Worm (Caenorhabditis elegans) whole organism, L1 larva: ENCODE measurements around the gene sri-57.
"Not testable (repeated sequence)": the region's sequence is repeated elsewhere in the genome, so short reads cannot be mapped to it uniquely, and the experiment has no call there.

ENCODE experiments used
- C04F5.9 ChIP-seq: sonication (generic microtip); optimal IDR thresholded peaks from 2 replicates; lab custom pipeline; 2016; ENCODE audit warnings: missing genetic modification characterization, missing compliant biosample characterization
- C16A3.4 ChIP-seq: fragments of 150-350 bp; optimal IDR thresholded peaks from 2 replicates; lab custom pipeline; 2014; ENCODE audit warnings: missing biosample characterization, missing genetic modification characterization
- Y116A8C.19 ChIP-seq: sonication (generic microtip); optimal IDR thresholded peaks from 2 replicates; lab custom pipeline; 2016; ENCODE audit warnings: missing compliant biosample characterization, missing genetic modification characterization, borderline replicate concordance
- alr-1 ChIP-seq: fragments of 200-800 bp; sonication (Bioruptor generic); optimal IDR thresholded peaks from 2 replicates; lab custom pipeline; 2018; ENCODE audit warnings: borderline replicate concordance, mild to moderate bottlenecking, missing genetic modification characterization, missing compliant biosample characterization
- aly-2 ChIP-seq: fragments of 150-350 bp; optimal IDR thresholded peaks from 2 replicates; lab custom pipeline; 2014; ENCODE audit warnings: missing biosample characterization, missing genetic modification characterization
- ceh-63 ChIP-seq: fragments of 200-800 bp; sonication (Bioruptor generic); optimal IDR thresholded peaks from 2 replicates; lab custom pipeline; 2018; ENCODE audit warnings: mild to moderate bottlenecking, missing genetic modification characterization, missing compliant biosample characterization
- ceh-88 ChIP-seq: fragments of 200-800 bp; sonication (Bioruptor generic); IDR thresholded peaks from 2 replicates; pipeline ENCODE4 v1.3.6; 2022; ENCODE audit warnings: missing genetic modification characterization, missing compliant biosample characterization
- ceh-90 ChIP-seq: sonication (generic microtip); optimal IDR thresholded peaks from 2 replicates; lab custom pipeline; 2016; ENCODE audit warnings: missing genetic modification characterization, missing compliant biosample characterization
- egl-13 ChIP-seq: sonication (generic microtip); optimal IDR thresholded peaks from 2 replicates; lab custom pipeline; 2016; ENCODE audit warnings: missing genotype, missing genetic modification reagents, missing genetic modification characterization, missing compliant biosample characterization
- ets-5 ChIP-seq: fragments of 200-800 bp; sonication (Bioruptor generic); IDR thresholded peaks from 2 replicates; pipeline ENCODE4 v1.3.6; 2022; ENCODE audit warnings: missing genetic modification characterization, missing compliant biosample characterization
- fkh-4 ChIP-seq: sonication (generic microtip); optimal IDR thresholded peaks from 2 replicates; lab custom pipeline; 2016; ENCODE audit warnings: missing compliant biosample characterization, missing genetic modification characterization, borderline replicate concordance
- grh-1 ChIP-seq: fragments of 200-800 bp; sonication (Bioruptor generic); IDR thresholded peaks from 2 replicates; pipeline ENCODE4 v1.3.6; 2022; ENCODE audit warnings: missing genetic modification reagents, missing genetic modification characterization, missing compliant biosample characterization
- hlh-17 ChIP-seq: fragments of 200-800 bp; sonication (Bioruptor generic); optimal IDR thresholded peaks from 2 replicates; lab custom pipeline; 2018; ENCODE audit warnings: missing genetic modification characterization, mild to moderate bottlenecking, missing compliant biosample characterization, moderate library complexity, borderline replicate concordance
- hlh-4 ChIP-seq: sonication (generic microtip); optimal IDR thresholded peaks from 2 replicates; lab custom pipeline; 2016; ENCODE audit warnings: mild to moderate bottlenecking, missing genetic modification characterization, missing compliant biosample characterization
- hpl-2 ChIP-seq: fragments of 150-350 bp; optimal IDR thresholded peaks from 2 replicates; lab custom pipeline; 2014; ENCODE audit warnings: missing biosample characterization, missing genetic modification reagents, missing genetic modification characterization
- isw-1 ChIP-seq: fragments of 200-800 bp; sonication (Bioruptor generic); IDR thresholded peaks from 2 replicates; pipeline ENCODE4 v1.3.6; 2022; ENCODE audit warnings: missing genetic modification characterization, missing compliant biosample characterization
- jun-1 ChIP-seq: fragments of 150-350 bp; optimal IDR thresholded peaks from 2 replicates; lab custom pipeline; 2014; ENCODE audit warnings: missing biosample characterization, missing genetic modification reagents, missing genetic modification characterization
- lin-13 ChIP-seq: fragments of 150-350 bp; optimal IDR thresholded peaks from 2 replicates; lab custom pipeline; 2014; ENCODE audit warnings: missing biosample characterization, missing genetic modification reagents, missing genetic modification characterization
- lin-15B ChIP-seq: fragments of 150-350 bp; sonication (generic microtip); optimal IDR thresholded peaks from 3 replicates; lab custom pipeline; 2014; ENCODE audit warnings: missing biosample characterization, missing genetic modification characterization
- lin-35 ChIP-seq, 2 experiments: fragments of 150-350 bp; optimal IDR thresholded peaks; 2 replicates each; lab custom pipeline; 2014; ENCODE audit warnings: missing biosample characterization in 2 of 2, missing genetic modification characterization in 2 of 2, missing genetic modification reagents in 2 of 2
- lin-39 ChIP-seq: fragments of 150-350 bp; optimal IDR thresholded peaks from 2 replicates; lab custom pipeline; 2014; ENCODE audit warnings: missing biosample characterization, missing genetic modification reagents, missing genetic modification characterization
- lir-3 ChIP-seq: sonication (generic microtip); optimal IDR thresholded peaks from 2 replicates; lab custom pipeline; 2016; ENCODE audit warnings: mild to moderate bottlenecking, missing genetic modification characterization, moderate library complexity, missing compliant biosample characterization; ENCODE audit not compliant: poor library complexity
- lsy-2 ChIP-seq, 2 experiments: fragments of 150-350 bp; optimal IDR thresholded peaks; 2 replicates each; lab custom pipeline; 2014; ENCODE audit warnings: missing biosample characterization in 2 of 2, missing genetic modification characterization in 2 of 2
- nhr-11 ChIP-seq: fragments of 150-350 bp; optimal IDR thresholded peaks from 2 replicates; lab custom pipeline; 2014; ENCODE audit warnings: missing biosample characterization, missing genetic modification characterization
- nhr-12 ChIP-seq: sonication (generic microtip); optimal IDR thresholded peaks from 2 replicates; lab custom pipeline; 2017; ENCODE audit warnings: missing biosample characterization, missing genetic modification characterization
- nhr-237 ChIP-seq: fragments of 150-350 bp; optimal IDR thresholded peaks from 2 replicates; lab custom pipeline; 2014; ENCODE audit warnings: missing biosample characterization, missing genetic modification characterization
- nhr-47 ChIP-seq: sonication (generic microtip); optimal IDR thresholded peaks from 2 replicates; lab custom pipeline; 2016; ENCODE audit warnings: mild to moderate bottlenecking, missing genetic modification characterization, moderate library complexity, missing compliant biosample characterization
- nhr-71 ChIP-seq: sonication (generic microtip); optimal IDR thresholded peaks from 2 replicates; lab custom pipeline; 2016; ENCODE audit warnings: mild to moderate bottlenecking, missing genetic modification characterization, moderate library complexity, missing compliant biosample characterization
- nhr-76 ChIP-seq: sonication (generic microtip); optimal IDR thresholded peaks from 2 replicates; lab custom pipeline; 2017; ENCODE audit warnings: missing biosample characterization, missing genetic modification characterization
- nhr-77 ChIP-seq: fragments of 150-350 bp; optimal IDR thresholded peaks from 2 replicates; lab custom pipeline; 2014; ENCODE audit warnings: missing biosample characterization, missing genetic modification characterization
- nhr-85 ChIP-seq: sonication (generic microtip); peaks from one replicate; lab custom pipeline; 2016; ENCODE audit warnings: missing genetic modification characterization, inconsistent platforms, missing compliant biosample characterization
- nhr-90 ChIP-seq: sonication (generic microtip); optimal IDR thresholded peaks from 2 replicates; lab custom pipeline; 2016; ENCODE audit warnings: mild to moderate bottlenecking, missing genetic modification characterization, missing compliant biosample characterization; ENCODE audit not compliant: poor library complexity
- pax-3 ChIP-seq: fragments of 200-800 bp; sonication (Bioruptor generic); optimal IDR thresholded peaks from 2 replicates; lab custom pipeline; 2018; ENCODE audit warnings: mild to moderate bottlenecking, missing genetic modification characterization, moderate library complexity, missing compliant biosample characterization
- skn-1 ChIP-seq: fragments of 150-350 bp; optimal IDR thresholded peaks from 2 replicates; lab custom pipeline; 2014; ENCODE audit warnings: missing biosample characterization, missing genetic modification characterization
- snpc-4 ChIP-seq: fragments of 150-350 bp; optimal IDR thresholded peaks from 2 replicates; lab custom pipeline; 2014; ENCODE audit warnings: missing biosample characterization, missing genetic modification characterization
- swsn-7 ChIP-seq: sonication (generic microtip); optimal IDR thresholded peaks from 2 replicates; lab custom pipeline; 2016; ENCODE audit warnings: missing genetic modification characterization, missing compliant biosample characterization
- tbx-2 ChIP-seq: sonication (generic microtip); optimal IDR thresholded peaks from 2 replicates; lab custom pipeline; 2016; ENCODE audit warnings: missing genetic modification characterization, missing compliant biosample characterization
- unc-130 ChIP-seq: fragments of 150-350 bp; optimal IDR thresholded peaks from 2 replicates; lab custom pipeline; 2017; ENCODE audit warnings: missing biosample characterization, missing genetic modification characterization, inconsistent platforms
- unc-86 ChIP-seq: sonication (generic microtip); optimal IDR thresholded peaks from 2 replicates; lab custom pipeline; 2016; ENCODE audit warnings: missing genetic modification characterization, missing compliant biosample characterization
- ztf-4 ChIP-seq: fragments of 150-350 bp; optimal IDR thresholded peaks from 2 replicates; lab custom pipeline; 2014; ENCODE audit warnings: missing biosample characterization, missing genetic modification characterization

sri-57 gene

ce11 chrII:2672320-2672719 lies at the start of gene sri-57:
TSS of gene sri-57 (minus strand) at chrII:2672420.
- TF ChIP-seq lin-39 (tag; lab: Kevin White, UChicago); unc-86 (tag; lab: Kevin White, UChicago); hpl-2: not testable (repeated sequence)

ce11 chrII:2721992-2722391 lies 49.8 kb upstream of the sri-57 start:
- TF ChIP-seq nhr-237 (no peak), grh-1 (GFP tag; lab: Robert Waterston, UW) (no peak), hpl-2 (no peak), alr-1 (tag; lab: Kevin White, UChicago) (no peak), lsy-2 (tag; optimal IDR thresholded peaks at IDR 0.05; lab: Kevin White, UChicago) (no peak)
- TF ChIP-seq, all 84 proteins: peak for 0

DNA sequence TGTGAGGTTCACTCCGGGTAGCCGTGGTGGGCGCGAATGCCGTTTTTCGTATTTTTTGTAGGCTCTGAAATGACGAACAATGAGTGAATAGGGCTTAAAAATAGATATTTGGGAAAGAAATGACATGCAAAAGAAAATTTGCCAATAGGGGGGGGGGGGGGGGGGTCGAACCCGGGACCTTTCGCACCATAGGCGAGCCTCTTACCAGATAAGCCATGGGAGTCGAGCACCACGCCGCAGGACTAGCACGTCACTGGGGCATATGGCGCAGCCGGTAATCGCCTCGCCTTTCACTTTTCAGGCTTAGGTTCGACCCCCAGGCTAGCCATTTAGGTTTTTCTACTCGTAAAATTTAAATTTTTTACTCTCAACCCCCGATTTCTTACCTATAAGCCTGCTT lies 47.0 kb upstream of the sri-57 start:
- TF ChIP-seq C16A3.4 (tag; lab: Kevin White, UChicago) (no peak), ets-5 (no peak), lsy-2 (tag; optimal IDR thresholded peaks at IDR 0.05; lab: Kevin White, UChicago) (no peak), snpc-4 (tag; lab: Kevin White, UChicago) (no peak), nhr-71 (tag; lab: Kevin White, UChicago) (no peak)

- TF ChIP-seq isw-1 (GFP tag; lab: Robert Waterston, UW) (no peak), ztf-4 (tag; lab: Kevin White, UChicago) (no peak), lir-3 (no peak), nhr-76 (no peak), nhr-90 (tag; lab: Kevin White, UChicago) (no peak), lin-13 (no peak)
- TF ChIP-seq, all 84 proteins: peak for 0
Observed at ce11 chrII:2717335-2717734, 45.1 kb upstream of the sri-57 start, which contains the start of gene T05A8.3. TSS of gene T05A8.3 (minus strand) at chrII:2717435.

ce11 chrII:2710919-2711318 lies 38.7 kb upstream of the sri-57 start, which contains the start of gene T05A8.2:
TSS of gene T05A8.2 (minus strand) at chrII:2711019.
- no peak for TF ChIP-seq lin-13
- TF ChIP-seq fkh-4: no peak
- TF ChIP-seq nhr-71 (tag; lab: Kevin White, UChicago): no peak
- TF ChIP-seq ceh-90 (tag; lab: Kevin White, UChicago): no peak
- TF ChIP-seq jun-1 (tag; lab: Kevin White, UChicago): no peak
- TF ChIP-seq ceh-88 (GFP tag; lab: Robert Waterston, UW): no peak
- TF ChIP-seq hlh-4: no peak
- TF ChIP-seq hlh-17 (GFP tag; lab: Kevin White, UChicago): no peak
- TF ChIP-seq lin-15B (tag; lab: Kevin White, UChicago): no peak
- no peak for TF ChIP-seq Y116A8C.19 (tag; lab: Kevin White, UChicago)
- no peak for TF ChIP-seq nhr-85
- TF ChIP-seq nhr-77 (tag; lab: Kevin White, UChicago): no peak
- TF ChIP-seq swsn-7 (tag; lab: Kevin White, UChicago): no peak
- no peak for TF ChIP-seq alr-1 (tag; lab: Kevin White, UChicago)
- no peak for TF ChIP-seq pax-3 (tag; lab: Kevin White, UChicago)

DNA sequence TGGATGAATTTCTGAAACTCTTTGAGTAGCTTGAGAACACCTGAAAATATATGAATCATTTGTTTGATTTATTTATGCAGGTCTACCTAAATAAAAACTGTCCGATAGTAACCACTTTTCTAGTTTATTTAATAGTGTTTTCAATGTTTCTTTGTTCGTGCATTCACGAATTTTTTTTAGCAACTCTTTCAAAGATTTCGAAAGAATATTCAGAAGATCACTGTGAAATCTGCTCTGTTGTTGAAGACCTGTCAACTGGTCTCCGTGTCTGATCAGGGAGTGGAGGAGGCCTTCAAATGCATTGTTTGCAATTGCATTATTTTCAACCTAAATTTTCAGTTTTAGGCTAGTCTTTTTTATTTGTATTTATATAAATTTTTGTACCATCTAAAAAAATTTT lies 37.7 kb upstream of the sri-57 start, which contains the start of gene T05A8.1:
TSS of gene T05A8.1 (minus strand) at position 101 of the 400 bp plus-strand sequence.
- TF ChIP-seq nhr-11 (no peak), ceh-63 (GFP tag; lab: Kevin White, UChicago) (no peak), ets-5 (no peak), nhr-85 (no peak), C04F5.9 (tag; lab: Kevin White, UChicago) (no peak), nhr-47 (tag; lab: Kevin White, UChicago) (no peak), egl-13 (tag; lab: Kevin White, UChicago) (no peak), unc-130 (no peak), lin-13 (no peak), aly-2 (no peak), skn-1 (tag; lab: Kevin White, UChicago) (no peak), lin-15B (tag; lab: Kevin White, UChicago) (no peak), nhr-12 (tag; lab: Kevin White, UChicago) (no peak), tbx-2 (tag; lab: Kevin White, UChicago) (no peak), lin-35 (GFP tag; optimal IDR thresholded peaks at IDR 0.05; lab: Kevin White, UChicago) (no peak)
- TF ChIP-seq, all 84 proteins: peak for 0
